Fruit fly (Drosophila melanogaster) whole organism, prepupa: ENCODE measurements around the gene Ankrd49.

ENCODE experiments used
- Blimp-1 ChIP-seq: fragments of 200-800 bp; sonication (Bioruptor generic); optimal IDR thresholded peaks from 3 replicates; lab custom pipeline; 2017; ENCODE audit warnings: missing biosample characterization, missing genetic modification characterization, mild to moderate bottlenecking, moderate library complexity, missing genetic modification reagents
- CG10631 ChIP-seq: fragments of 200-800 bp; sonication (Bioruptor generic); optimal IDR thresholded peaks from 2 replicates; lab custom pipeline; 2016; ENCODE audit warnings: missing biosample characterization, missing genetic modification characterization
- CG11902 ChIP-seq: fragments of 200-800 bp; sonication (Bioruptor generic); optimal IDR thresholded peaks from 3 replicates; lab custom pipeline; 2016; ENCODE audit warnings: missing biosample characterization, missing genetic modification characterization
- CG16779 ChIP-seq: fragments of 200-800 bp; sonication (Bioruptor generic); optimal IDR thresholded peaks from 3 replicates; lab custom pipeline; 2017; ENCODE audit warnings: missing biosample characterization, mild to moderate bottlenecking, missing genetic modification characterization
- CG3032 ChIP-seq: fragments of 200-800 bp; optimal IDR thresholded peaks from 2 replicates; lab custom pipeline; 2019; ENCODE audit warnings: missing biosample characterization, mild to moderate bottlenecking, missing genetic modification characterization, moderate library complexity
- CG31627 ChIP-seq: fragments of 200-800 bp; sonication (Bioruptor generic); optimal IDR thresholded peaks from 3 replicates; lab custom pipeline; 2016; ENCODE audit warnings: missing biosample characterization, missing genetic modification characterization
- CG3919 ChIP-seq: fragments of 200-800 bp; sonication (Bioruptor generic); optimal IDR thresholded peaks from 3 replicates; lab custom pipeline; 2016; ENCODE audit warnings: missing biosample characterization, missing genetic modification characterization
- CG6163 ChIP-seq: fragments of 200-800 bp; sonication (Bioruptor generic); IDR thresholded peaks from 3 replicates; pipeline ENCODE4 v1.3.6; 2022; ENCODE audit warnings: missing biosample characterization, missing genetic modification characterization
- CG6792 ChIP-seq: fragments of 200-800 bp; sonication (Bioruptor generic); optimal IDR thresholded peaks from 3 replicates; lab custom pipeline; 2016; ENCODE audit warnings: missing biosample characterization, missing genetic modification characterization
- CG6854 ChIP-seq: fragments of 200-800 bp; sonication (Bioruptor generic); optimal IDR thresholded peaks from 2 replicates; lab custom pipeline; 2017; ENCODE audit warnings: missing biosample characterization, mild to moderate bottlenecking, missing genetic modification characterization
- CG8119 ChIP-seq: fragments of 200-800 bp; sonication (Bioruptor generic); IDR thresholded peaks from 3 replicates; pipeline ENCODE4 v1.3.6; 2022; ENCODE audit warnings: missing biosample characterization, missing genetic modification characterization
- CG8319 ChIP-seq: fragments of 200-800 bp; sonication (Bioruptor generic); optimal IDR thresholded peaks from 3 replicates; lab custom pipeline; 2016; ENCODE audit warnings: missing biosample characterization, missing genetic modification characterization
- CG8632 ChIP-seq: fragments of 200-800 bp; sonication (Bioruptor generic); optimal IDR thresholded peaks from 3 replicates; lab custom pipeline; 2016; ENCODE audit warnings: missing biosample characterization, missing genetic modification characterization
- Eip75B ChIP-seq: fragments of 200-800 bp; sonication (Bioruptor generic); optimal IDR thresholded peaks from 3 replicates; lab custom pipeline; 2016; ENCODE audit warnings: missing biosample characterization, missing genetic modification characterization
- Eip78C ChIP-seq: fragments of 200-800 bp; sonication (Bioruptor generic); peaks from one replicate; lab custom pipeline; 2016; ENCODE audit warnings: missing biosample characterization, missing genetic modification characterization
- Eip93F ChIP-seq: fragments of 200-800 bp; sonication (Bioruptor generic); optimal IDR thresholded peaks from 2 replicates; lab custom pipeline; 2016; ENCODE audit warnings: missing biosample characterization, mild to moderate bottlenecking, missing genetic modification characterization
- Ets96B ChIP-seq: fragments of 200-800 bp; optimal IDR thresholded peaks from 2 replicates; lab custom pipeline; 2019; ENCODE audit warnings: missing biosample characterization, mild to moderate bottlenecking, missing genetic modification characterization, moderate library complexity
- Lpt ChIP-seq: fragments of 200-800 bp; sonication (Bioruptor generic); optimal IDR thresholded peaks from 3 replicates; lab custom pipeline; 2016; ENCODE audit warnings: missing biosample characterization, missing genetic modification characterization
- Met ChIP-seq: fragments of 200-800 bp; sonication (Bioruptor generic); optimal IDR thresholded peaks from 3 replicates; lab custom pipeline; 2016; ENCODE audit warnings: missing biosample characterization, missing genetic modification characterization
- Smox ChIP-seq: fragments of 200-800 bp; sonication (Bioruptor generic); optimal IDR thresholded peaks from 3 replicates; lab custom pipeline; 2016; ENCODE audit warnings: missing biosample characterization, missing genetic modification characterization
- Sox14 ChIP-seq: fragments of 200-800 bp; sonication (Bioruptor generic); optimal IDR thresholded peaks from 3 replicates; lab custom pipeline; 2016; ENCODE audit warnings: missing biosample characterization, missing genetic modification characterization
- Sox15 ChIP-seq: fragments of 200-800 bp; sonication (Bioruptor generic); optimal IDR thresholded peaks from 3 replicates; lab custom pipeline; 2016; ENCODE audit warnings: missing biosample characterization, missing genetic modification characterization
- achi ChIP-seq: fragments of 200-800 bp; sonication (Bioruptor generic); optimal IDR thresholded peaks from 3 replicates; lab custom pipeline; 2016; ENCODE audit warnings: missing biosample characterization, missing genetic modification characterization
- acj6 ChIP-seq: fragments of 200-800 bp; sonication (Bioruptor generic); optimal IDR thresholded peaks from 3 replicates; lab custom pipeline; 2016; ENCODE audit warnings: missing biosample characterization, missing genetic modification characterization
- cyc ChIP-seq: fragments of 200-800 bp; sonication (Bioruptor generic); optimal IDR thresholded peaks from 3 replicates; lab custom pipeline; 2016; ENCODE audit warnings: missing biosample characterization, missing genetic modification characterization
- dsx ChIP-seq: fragments of 200-800 bp; optimal IDR thresholded peaks from 3 replicates; lab custom pipeline; 2019; ENCODE audit warnings: missing biosample characterization, mild to moderate bottlenecking, missing genetic modification characterization, moderate library complexity; ENCODE audit not compliant: poor library complexity, severe bottlenecking
- esn ChIP-seq: fragments of 200-800 bp; sonication (Bioruptor generic); optimal IDR thresholded peaks from 2 replicates; lab custom pipeline; 2016; ENCODE audit warnings: missing biosample characterization, mild to moderate bottlenecking, missing genetic modification characterization, moderate library complexity
- lz ChIP-seq: fragments of 200-800 bp; sonication (Bioruptor generic); optimal IDR thresholded peaks from 3 replicates; lab custom pipeline; 2016; ENCODE audit warnings: missing biosample characterization, missing genetic modification characterization
- net ChIP-seq: fragments of 200-800 bp; sonication (Bioruptor generic); optimal IDR thresholded peaks from 3 replicates; lab custom pipeline; 2016; ENCODE audit warnings: missing biosample characterization, missing genetic modification characterization
- pdm3 ChIP-seq: fragments of 200-800 bp; sonication (Bioruptor generic); optimal IDR thresholded peaks from 3 replicates; lab custom pipeline; 2016; ENCODE audit warnings: missing biosample characterization, missing genetic modification characterization
- salr ChIP-seq, 2 experiments: fragments of 200-800 bp; sonication (Bioruptor generic); optimal IDR thresholded peaks; 3 replicates each; lab custom pipeline; 2016 to 2018; ENCODE audit warnings: missing biosample characterization in 2 of 2, missing genetic modification characterization in 2 of 2, mild to moderate bottlenecking in 1 of 2
- spab ChIP-seq: fragments of 200-800 bp; sonication (Bioruptor generic); optimal IDR thresholded peaks from 2 replicates; lab custom pipeline; 2017; ENCODE audit warnings: missing biosample characterization, mild to moderate bottlenecking, missing genetic modification characterization, missing genetic modification reagents
- topi ChIP-seq: fragments of 200-800 bp; sonication (Bioruptor generic); optimal IDR thresholded peaks from 3 replicates; lab custom pipeline; 2016; ENCODE audit warnings: missing biosample characterization, missing genetic modification characterization

Gene Ankrd49

DNA sequence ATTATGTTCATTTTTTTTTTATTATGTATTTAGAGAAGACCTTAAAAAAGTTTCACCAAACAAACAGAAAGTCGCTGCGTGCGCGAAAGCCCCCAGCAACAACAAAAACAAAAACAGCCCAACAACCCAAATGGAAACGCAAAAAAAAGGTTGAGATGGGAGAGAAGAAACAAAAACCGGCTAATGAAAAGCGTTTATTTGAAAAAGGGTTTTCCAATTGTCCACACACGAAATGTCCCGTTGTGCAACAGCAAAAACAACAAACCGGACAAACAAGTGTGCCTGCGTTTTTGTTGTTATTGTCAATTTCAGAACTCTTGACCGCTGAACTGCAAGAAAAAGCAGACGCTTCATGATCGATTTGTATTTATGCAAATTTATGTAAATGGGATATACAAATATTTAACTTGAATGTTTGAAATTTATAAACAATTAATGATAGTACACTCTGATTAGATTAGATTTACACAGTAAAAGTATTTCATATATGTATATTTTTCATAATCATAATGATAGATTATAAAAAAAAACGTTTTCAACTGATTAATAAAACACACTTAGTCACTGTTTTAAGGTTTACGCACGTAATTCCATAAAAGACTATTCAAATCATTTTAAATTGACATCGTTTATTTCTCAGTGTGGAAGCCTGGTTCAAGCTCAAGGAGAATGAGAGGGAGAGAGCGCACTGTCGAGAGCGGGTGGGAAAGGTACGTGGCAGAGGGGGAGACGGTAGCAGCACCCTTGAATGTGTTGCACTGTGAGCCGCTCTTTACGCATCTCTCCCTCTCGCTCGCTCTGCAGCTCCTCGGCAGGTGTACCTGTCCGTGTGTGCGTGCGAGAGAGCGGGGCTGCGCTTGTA lies 49.4 kb upstream of the Ankrd49 start (continued):
- TF ChIP-seq CG10631 (GFP tag; lab: Kevin White, UChicago) (peak; percentile 87), achi (GFP tag; lab: Kevin White, UChicago) (peak; percentile 91), Ets96B (tag; lab: Kevin White, UChicago) (peak; percentile 84), salr (GFP tag; optimal IDR thresholded peaks at IDR 0.05; lab: Kevin White, UChicago) (peak; percentile 28 to 92), Met (GFP tag; lab: Kevin White, UChicago) (peak; percentile 84), net (GFP tag; lab: Kevin White, UChicago) (peak; percentile 86), Sox15 (GFP tag; lab: Kevin White, UChicago) (peak; percentile 69), spab (GFP tag; lab: Kevin White, UChicago) (peak; percentile 86), topi (peak; percentile 81), CG8319 (GFP tag; lab: Kevin White, UChicago) (peak; percentile 76), Eip75B (peak; percentile 72), CG8632 (GFP tag; lab: Kevin White, UChicago) (peak; percentile 85), Eip93F (GFP tag; lab: Kevin White, UChicago) (peak; percentile 67), CG16779 (peak; percentile 62), dsx (GFP tag; lab: Kevin White, UChicago) (peak; percentile 73), Blimp-1 (GFP tag; lab: Kevin White, UChicago) (peak; percentile 76), CG3919 (GFP tag; lab: Kevin White, UChicago) (peak; percentile 91), acj6 (GFP tag; lab: Kevin White, UChicago) (peak; percentile 88), Smox (GFP tag; lab: Kevin White, UChicago) (peak; percentile 79)

DNA sequence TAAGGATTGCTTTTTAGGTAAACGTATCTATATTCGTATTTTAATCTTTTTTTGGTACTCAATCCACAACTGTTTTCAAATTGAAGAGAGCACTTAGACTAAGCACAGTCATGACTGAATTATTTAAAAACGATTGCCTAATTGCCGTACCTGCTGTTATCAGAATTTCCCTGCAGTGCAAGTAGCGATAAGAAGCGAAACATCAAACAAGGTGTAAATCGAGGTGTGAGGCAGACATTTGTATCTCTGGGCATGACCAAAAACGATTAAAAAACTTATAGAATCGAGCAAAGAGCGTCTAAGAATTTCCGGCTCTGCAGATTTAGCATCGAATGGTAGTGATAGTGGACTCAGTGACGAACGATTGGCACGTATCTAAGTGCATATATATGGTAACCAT lies 47.9 kb upstream of the Ankrd49 start:
- TF ChIP-seq CG6792 (GFP tag; lab: Kevin White, UChicago) = no peak

- TF ChIP-seq Eip78C = no peak
- TF ChIP-seq CG8119 (GFP tag; lab: Robert Waterston, UW) = peak; percentile 31; the same call in 1 of the 3 replicates
- TF ChIP-seq Lpt = peak; percentile 18
- TF ChIP-seq CG16779 = no peak
- TF ChIP-seq lz (GFP tag; lab: Kevin White, UChicago) = no peak
- TF ChIP-seq CG10631 (GFP tag; lab: Kevin White, UChicago) = peak; percentile 49
Measured at dm6 chr2L:15052805-15053388, 45.7 kb upstream of the Ankrd49 start.

DNA sequence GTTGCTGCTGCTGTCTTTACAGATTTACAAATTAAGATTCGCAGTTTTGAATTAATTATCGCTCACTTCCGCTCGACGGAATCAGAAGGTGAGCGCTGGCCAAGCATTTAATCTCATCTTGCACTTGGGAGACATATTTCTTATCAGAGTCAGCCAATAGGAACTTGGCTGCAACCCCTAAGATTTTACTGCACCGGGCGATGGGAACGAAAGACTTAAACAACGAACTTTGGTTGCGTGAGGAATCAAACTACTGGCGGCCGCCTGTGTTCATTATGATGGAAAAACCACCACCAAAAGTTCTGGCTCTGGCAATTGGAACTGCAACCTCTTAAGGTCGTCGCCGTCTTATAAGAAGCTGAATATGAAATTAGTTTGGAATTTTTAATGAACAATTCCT lies 36.5 kb upstream of the Ankrd49 start:
- TF ChIP-seq Sox14 (GFP tag; lab: Kevin White, UChicago) (no peak), CG6854 (GFP tag; lab: Kevin White, UChicago) (no peak), CG11902 (no peak)

dm6 chr2L:15039309-15039772 lies 32.1 kb upstream of the Ankrd49 start:
- TF ChIP-seq CG6854 (GFP tag; lab: Kevin White, UChicago) (peak; percentile 55), lz (GFP tag; lab: Kevin White, UChicago) (peak; percentile 43), CG31627 (GFP tag; lab: Kevin White, UChicago) (peak; percentile 16), Sox15 (GFP tag; lab: Kevin White, UChicago) (no peak), CG3032 (tag; lab: Kevin White, UChicago) (peak; percentile 28), esn (GFP tag; lab: Kevin White, UChicago) (peak; percentile 23), spab (GFP tag; lab: Kevin White, UChicago) (no peak), pdm3 (no peak), topi (no peak), CG6163 (GFP tag; lab: Robert Waterston, UW) (peak; percentile 44; the same call in 1 of the 3 replicates), cyc (GFP tag; lab: Kevin White, UChicago) (peak; percentile 43)
